Worm (Caenorhabditis elegans): ENCODE results near the gene Y62H9A.10.

The Y62H9A.10 gene

ce11 chrX:11879871-11880270 is 22.7 kb downstream of the Y62H9A.10 start, which contains the start of the genes Y62H9A.3 and Y62H9A.4:
Y62H9A.3 (minus strand) TSS chrX:11879971.
Y62H9A.4 (plus strand) TSS chrX:11880126.
- TF ChIP-seq M03D4.4 (tag; optimal IDR thresholded peaks at IDR 0.05) (no peak), blmp-1 (tag; optimal IDR thresholded peaks at IDR 0.05) (no peak), hlh-1 (tag; optimal IDR thresholded peaks at IDR 0.05) (no peak), lsy-2 (tag; optimal IDR thresholded peaks at IDR 0.05) (no peak), ces-1 (GFP tag; optimal IDR thresholded peaks at IDR 0.05) (no peak), nhr-76 (tag; optimal IDR thresholded peaks at IDR 0.05) (no peak), flh-1 (GFP tag; optimal IDR thresholded peaks at IDR 0.05) (no peak), nhr-28 (tag; optimal IDR thresholded peaks at IDR 0.05) (no peak), tbx-8 (GFP tag; optimal IDR thresholded peaks at IDR 0.05) (no peak), mab-5 (tag; optimal IDR thresholded peaks at IDR 0.05) (no peak), zip-8 (tag; optimal IDR thresholded peaks at IDR 0.05) (no peak), unc-39 (tag; optimal IDR thresholded peaks at IDR 0.05) (no peak), nhr-2 (tag; optimal IDR thresholded peaks at IDR 0.05) (no peak), unc-120 (tag; optimal IDR thresholded peaks at IDR 0.05; ENCODE audit: poor library complexity, severe bottlenecking) (no peak), mep-1 (tag; optimal IDR thresholded peaks at IDR 0.05) (no peak), pha-4 (tag; optimal IDR thresholded peaks at IDR 0.05) (no peak), ham-2 (GFP tag; optimal IDR thresholded peaks at IDR 0.05) (no peak), nhr-237 (tag; optimal IDR thresholded peaks at IDR 0.05) (no peak), elt-3 (tag; optimal IDR thresholded peaks at IDR 0.05) (no peak), lin-13 (tag; optimal IDR thresholded peaks at IDR 0.05) (no peak)

ce11 chrX:11878109-11878508 is 24.5 kb downstream of the Y62H9A.10 start, which contains the start of gene Y62H9A.2:
Y62H9A.2 (minus strand) TSS chrX:11878209.
- TF ChIP-seq flh-1 (GFP tag; optimal IDR thresholded peaks at IDR 0.05) (no peak), ceh-83 (GFP tag; optimal IDR thresholded peaks at IDR 0.05) (no peak), ces-1 (GFP tag; optimal IDR thresholded peaks at IDR 0.05) (no peak), nhr-28 (tag; optimal IDR thresholded peaks at IDR 0.05) (no peak), ceh-39 (tag; optimal IDR thresholded peaks at IDR 0.05) (no peak), cnd-1 (tag; optimal IDR thresholded peaks at IDR 0.05) (no peak), ztf-11 (tag; optimal IDR thresholded peaks at IDR 0.05) (no peak), elt-1 (tag; optimal IDR thresholded peaks at IDR 0.05; ENCODE audit: borderline replicate concordance, insufficient read depth) (no peak), lsy-2 (tag; optimal IDR thresholded peaks at IDR 0.05) (no peak), snpc-4 (tag; optimal IDR thresholded peaks at IDR 0.05) (no peak), sptf-1 (tag; optimal IDR thresholded peaks at IDR 0.05) (no peak), mab-5 (tag; optimal IDR thresholded peaks at IDR 0.05) (no peak), zip-8 (tag; optimal IDR thresholded peaks at IDR 0.05) (no peak), unc-62 (GFP tag; optimal IDR thresholded peaks at IDR 0.05) (no peak), mls-2 (tag; optimal IDR thresholded peaks at IDR 0.05) (no peak), lin-32 (GFP tag; optimal IDR thresholded peaks at IDR 0.05) (no peak), unc-39 (tag; optimal IDR thresholded peaks at IDR 0.05) (no peak), ham-2 (GFP tag; optimal IDR thresholded peaks at IDR 0.05) (no peak)

- no peak for TF ChIP-seq ceh-83 (GFP tag; optimal IDR thresholded peaks at IDR 0.05)
Measured at ce11 chrX:11875260-11875659, 27.3 kb downstream of the Y62H9A.10 start, which contains the start of gene Y62H9A.1. Y62H9A.1 (plus strand) TSS chrX:11875541.

ce11 chrX:11872210-11872609 is 30.4 kb downstream of the Y62H9A.10 start:
- TF ChIP-seq ceh-83 (GFP tag; optimal IDR thresholded peaks at IDR 0.05): peak; percentile 4
- no peak for TF ChIP-seq ceh-39 (tag; optimal IDR thresholded peaks at IDR 0.05)

ce11 chrX:11870393-11870792 is 32.2 kb downstream of the Y62H9A.10 start:
- TF ChIP-seq nhr-237 (tag; optimal IDR thresholded peaks at IDR 0.05) (no peak), unc-62 (GFP tag; optimal IDR thresholded peaks at IDR 0.05) (no peak)

- TF ChIP-seq flh-1 (GFP tag; optimal IDR thresholded peaks at IDR 0.05): no peak
- no peak for TF ChIP-seq nhr-2 (tag; optimal IDR thresholded peaks at IDR 0.05)
- no peak for TF ChIP-seq ces-1 (GFP tag; optimal IDR thresholded peaks at IDR 0.05)
- TF ChIP-seq pha-4 (tag; optimal IDR thresholded peaks at IDR 0.05): no peak
- TF ChIP-seq drap-1 (GFP tag; optimal IDR thresholded peaks at IDR 0.05): no peak
- TF ChIP-seq unc-39 (tag; optimal IDR thresholded peaks at IDR 0.05): no peak
- TF ChIP-seq tbx-8 (GFP tag; optimal IDR thresholded peaks at IDR 0.05): no peak
Measured at ce11 chrX:11869260-11869659, 33.3 kb downstream of the Y62H9A.10 start, which contains the start of gene dot-1.2. dot-1.2 (minus strand) TSS chrX:11869360.
